Worm (Caenorhabditis elegans) whole organism, early embryonic: ENCODE measurements around the gene alfa-1.

Experiments
- B0310.2 ChIP-seq: sonication (generic microtip); optimal IDR thresholded peaks from 2 replicates; lab custom pipeline; 2016; ENCODE audit warnings: mild to moderate bottlenecking, missing genetic modification characterization, missing compliant biosample characterization
- F13C5.2 ChIP-seq: sonication (generic microtip); optimal IDR thresholded peaks from 2 replicates; lab custom pipeline; 2017; ENCODE audit warnings: mild to moderate bottlenecking, missing genetic modification characterization, inconsistent platforms, missing compliant biosample characterization
- aly-1 ChIP-seq: sonication (generic microtip); optimal IDR thresholded peaks from 2 replicates; lab custom pipeline; 2016; ENCODE audit warnings: missing genetic modification characterization, missing compliant biosample characterization
- ama-1 ChIP-seq: fragments of 150-350 bp; optimal IDR thresholded peaks from 2 replicates; lab custom pipeline; 2014
- ceh-13 ChIP-seq: fragments of 200-800 bp; sonication (Bioruptor generic); optimal IDR thresholded peaks from 2 replicates; lab custom pipeline; 2018; ENCODE audit warnings: mild to moderate bottlenecking, missing genetic modification characterization, missing compliant biosample characterization
- ceh-36 ChIP-seq: sonication (generic microtip); optimal IDR thresholded peaks from 2 replicates; lab custom pipeline; 2016; ENCODE audit warnings: missing genetic modification characterization, inconsistent platforms, missing compliant biosample characterization
- ets-7 ChIP-seq: sonication (generic microtip); optimal IDR thresholded peaks from 2 replicates; lab custom pipeline; 2016; ENCODE audit warnings: missing genotype, missing genetic modification characterization, missing compliant biosample characterization
- flt-1 ChIP-seq: fragments of 200-800 bp; sonication (Bioruptor generic); IDR thresholded peaks from 2 replicates; pipeline ENCODE4 v1.3.6; 2022; ENCODE audit warnings: missing genetic modification characterization, missing compliant biosample characterization
- hmbx-1 ChIP-seq: sonication (generic microtip); optimal IDR thresholded peaks from 2 replicates; lab custom pipeline; 2016; ENCODE audit warnings: mild to moderate bottlenecking, missing genetic modification characterization, missing compliant biosample characterization
- hmg-4 ChIP-seq: fragments of 200-800 bp; sonication (Bioruptor generic); optimal IDR thresholded peaks from 2 replicates; lab custom pipeline; 2018; ENCODE audit warnings: mild to moderate bottlenecking, missing genetic modification characterization, missing compliant biosample characterization
- hnd-1 ChIP-seq: sonication (generic microtip); optimal IDR thresholded peaks from 2 replicates; lab custom pipeline; 2016; ENCODE audit warnings: missing genetic modification characterization, missing compliant biosample characterization
- pes-1 ChIP-seq: fragments of 200-800 bp; sonication (Bioruptor generic); IDR thresholded peaks from 2 replicates; pipeline ENCODE4 v1.3.6; 2022; ENCODE audit warnings: missing genetic modification reagents, missing genetic modification characterization, missing compliant biosample characterization
- sea-1 ChIP-seq: fragments of 200-800 bp; sonication (Bioruptor generic); conservative IDR thresholded peaks from 2 replicates; pipeline ENCODE4 v1.3.6; 2022; ENCODE audit warnings: missing genetic modification characterization, missing compliant biosample characterization
- tbx-11 ChIP-seq: fragments of 200-800 bp; sonication (Bioruptor generic); IDR thresholded peaks from 2 replicates; pipeline ENCODE4 v1.3.6; 2022; ENCODE audit warnings: missing genetic modification characterization, missing compliant biosample characterization
- tbx-37 ChIP-seq: fragments of 200-800 bp; sonication (Bioruptor generic); conservative IDR thresholded peaks from 2 replicates; pipeline ENCODE4 v1.3.6; 2022; ENCODE audit warnings: missing genetic modification reagents, missing genetic modification characterization, missing compliant biosample characterization
- tra-4 ChIP-seq: sonication (generic microtip); optimal IDR thresholded peaks from 2 replicates; lab custom pipeline; 2017; ENCODE audit warnings: missing genetic modification characterization, missing compliant biosample characterization

The alfa-1 gene

DNA sequence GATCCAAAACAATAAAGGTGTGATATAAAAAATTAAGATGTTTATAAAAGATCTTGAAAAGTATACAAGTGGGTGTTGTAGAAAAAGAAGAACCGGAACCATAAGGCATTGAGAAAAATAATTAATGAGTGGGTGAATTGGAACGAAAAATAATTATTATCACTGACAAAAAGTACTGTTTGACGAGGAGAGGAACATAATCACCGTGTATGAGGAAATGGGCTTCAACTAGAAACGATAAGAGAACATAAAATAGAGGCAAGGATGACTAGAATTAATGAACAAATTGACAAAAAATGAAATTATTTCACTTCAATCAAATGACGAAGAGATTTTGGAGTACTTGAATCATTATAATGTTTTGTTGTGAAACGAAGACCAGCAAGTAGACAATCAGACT lies 44.1 kb downstream of the alfa-1 start:
- TF ChIP-seq B0310.2 (no peak), tbx-37 (GFP tag; lab: Robert Waterston, UW) (no peak), tbx-11 (no peak)

ce11 chrII:7616141-7616540 lies 46.2 kb downstream of the alfa-1 start, which contains the start of gene cdc-42:
Gene cdc-42 (plus strand): TSS chrII:7616452.
- TF ChIP-seq ets-7: no peak
- TF ChIP-seq hmg-4: no peak
- no peak for TF ChIP-seq ama-1 (lab: Kevin White, UChicago)

ce11 chrII:7615318-7615891 lies 46.9 kb downstream of the alfa-1 start:
- TF ChIP-seq tbx-11: no peak
- TF ChIP-seq hmbx-1 (tag; lab: Kevin White, UChicago): no peak
- TF ChIP-seq pes-1: no peak
- no peak for TF ChIP-seq ceh-36 (tag; lab: Kevin White, UChicago)
- no peak for TF ChIP-seq tbx-37 (GFP tag; lab: Robert Waterston, UW)
- TF ChIP-seq ets-7: no peak
- TF ChIP-seq hmg-4: no peak
- TF ChIP-seq aly-1: no peak
- TF ChIP-seq flt-1: no peak
- no peak for TF ChIP-seq ama-1 (lab: Kevin White, UChicago)
- TF ChIP-seq F13C5.2: no peak
- TF ChIP-seq ceh-13 (GFP tag; lab: Kevin White, UChicago): no peak
- TF ChIP-seq tra-4: no peak
- no peak for TF ChIP-seq sea-1 (GFP tag; lab: Robert Waterston, UW)
- no peak for TF ChIP-seq B0310.2

ce11 chrII:7614334-7614733 lies 48.0 kb downstream of the alfa-1 start:
- TF ChIP-seq hmg-4 (peak; percentile 15), ama-1 (lab: Kevin White, UChicago) (no peak)

ce11 chrII:7613241-7613782 lies 49.0 kb downstream of the alfa-1 start, which contains the start of the genes oig-4 and R07G3.7:
Gene oig-4 (plus strand): TSS chrII:7613541.
Gene R07G3.7 (minus strand): TSS chrII:7613732.
- TF ChIP-seq aly-1: no peak
- no peak for TF ChIP-seq tbx-11
- no peak for TF ChIP-seq F13C5.2
- no peak for TF ChIP-seq ets-7
- TF ChIP-seq pes-1: no peak
- no peak for TF ChIP-seq ama-1 (lab: Kevin White, UChicago)
- no peak for TF ChIP-seq hmbx-1 (tag; lab: Kevin White, UChicago)
- TF ChIP-seq hnd-1 (tag; lab: Kevin White, UChicago): no peak
- no peak for TF ChIP-seq tbx-37 (GFP tag; lab: Robert Waterston, UW)
- TF ChIP-seq flt-1: no peak
